Worm (Caenorhabditis elegans): ENCODE data around the gene F45E1.4.

ce11 chrX:7952226-7953062 is 33.3 kb upstream of the F45E1.4 start:
- TF ChIP-seq ztf-11 (tag; optimal IDR thresholded peaks at IDR 0.05) (no peak), nhr-6 (tag; optimal IDR thresholded peaks at IDR 0.05) (peak; percentile 69), ZK546.5 (tag; optimal IDR thresholded peaks at IDR 0.05) (no peak), mab-5 (tag; optimal IDR thresholded peaks at IDR 0.05) (no peak), lin-13 (GFP tag; optimal IDR thresholded peaks at IDR 0.05) (no peak), C34F6.9 (tag; optimal IDR thresholded peaks at IDR 0.05) (peak; percentile 13), snpc-4 (tag; optimal IDR thresholded peaks at IDR 0.05) (no peak)
